Worm (Caenorhabditis elegans) whole organism, L4 larva: ENCODE results near the gene rbc-2.

ENCODE experiments used
- F26F4.8 ChIP-seq: fragments of 200-800 bp; sonication (Bioruptor generic); conservative IDR thresholded peaks from 2 replicates; pipeline ENCODE4 v1.3.6; 2022; ENCODE audit warnings: missing genetic modification characterization, missing compliant biosample characterization
- F49E8.2 ChIP-seq: sonication (generic microtip); optimal IDR thresholded peaks from 2 replicates; lab custom pipeline; 2016; ENCODE audit warnings: missing compliant biosample characterization, mild to moderate bottlenecking, missing genetic modification characterization, borderline replicate concordance
- aly-2 ChIP-seq: sonication (generic microtip); optimal IDR thresholded peaks from 2 replicates; lab custom pipeline; 2018; ENCODE audit warnings: missing biosample characterization, missing genetic modification characterization
- fkh-10 ChIP-seq: fragments of 150-350 bp; optimal IDR thresholded peaks from 2 replicates; lab custom pipeline; 2014; ENCODE audit warnings: missing biosample characterization, missing genetic modification reagents, missing genetic modification characterization
- hlh-30 ChIP-seq: sonication (generic microtip); optimal IDR thresholded peaks from 2 replicates; lab custom pipeline; 2017; ENCODE audit warnings: antibody characterized with exemption, mild to moderate bottlenecking, missing genetic modification characterization, missing compliant biosample characterization; ENCODE audit not compliant: insufficient read depth
- jun-1 ChIP-seq: fragments of 150-350 bp; optimal IDR thresholded peaks from 2 replicates; lab custom pipeline; 2014; ENCODE audit warnings: missing biosample characterization, missing genetic modification reagents, missing genetic modification characterization
- lsy-2 ChIP-seq, 2 experiments: fragments of 150-350 bp in 1 of 2; sonication (generic microtip) in 1 of 2; optimal IDR thresholded peaks; 2 replicates each; lab custom pipeline; 2014 to 2017; ENCODE audit warnings: missing biosample characterization in 2 of 2, missing genetic modification characterization in 2 of 2
- mdl-1 ChIP-seq, 2 experiments: fragments of 150-350 bp in 1 of 2; sonication (generic microtip) in 1 of 2; optimal IDR thresholded peaks; 2 replicates each; lab custom pipeline; 2014 to 2017; ENCODE audit warnings: missing biosample characterization in 2 of 2, missing genetic modification characterization in 2 of 2
- nhr-6 ChIP-seq: fragments of 150-350 bp; optimal IDR thresholded peaks from 2 replicates; lab custom pipeline; 2014; ENCODE audit warnings: missing biosample characterization, missing genetic modification characterization
- pqm-1 ChIP-seq: sonication (generic microtip); optimal IDR thresholded peaks from 2 replicates; lab custom pipeline; 2017; ENCODE audit warnings: missing biosample characterization, missing genetic modification characterization

DNA sequence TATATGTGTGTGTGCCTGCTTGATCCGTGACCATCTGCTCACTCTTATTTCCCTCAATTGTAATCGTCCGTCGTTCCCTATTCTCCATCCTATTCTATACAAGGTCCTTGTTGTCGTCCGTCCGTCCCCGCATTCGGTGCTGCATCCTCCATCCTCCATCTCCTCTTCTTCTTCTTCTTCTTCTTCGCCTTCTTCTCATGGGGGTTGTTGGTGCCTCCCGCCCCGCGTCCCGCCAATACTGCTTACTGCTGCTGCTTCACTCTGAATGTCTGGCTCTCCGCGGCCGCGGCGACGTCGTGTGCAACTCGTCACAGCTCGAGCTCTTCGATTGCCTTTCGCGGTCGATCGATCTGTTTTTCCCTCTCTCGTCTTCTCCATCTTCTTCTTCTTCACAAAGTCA is 6.6 kb upstream of the rbc-2 start:
- TF ChIP-seq nhr-6 (no peak), lsy-2 (tag; optimal IDR thresholded peaks at IDR 0.05; lab: Kevin White, UChicago) (peak; percentile 11 to 56), F49E8.2 (tag; lab: Kevin White, UChicago) (no peak), aly-2 (no peak), pqm-1 (no peak), fkh-10 (GFP tag; lab: Kevin White, UChicago) (peak; percentile 57), hlh-30 (tag; lab: Kevin White, UChicago) (peak; percentile 73), jun-1 (no peak), mdl-1 (tag; optimal IDR thresholded peaks at IDR 0.05; lab: Kevin White, UChicago) (peak in 1 of 2 experiments; percentile 19), F26F4.8 (GFP tag; lab: Robert Waterston, UW) (no peak)
